Fruit fly (Drosophila melanogaster) whole organism, embryonic: Measurements from ENCODE around the gene CG13949.
A peak's percentile ranks its signal among the peaks of the same experiment; 100 is the strongest.

Experiments used
- Aef1 ChIP-seq: fragments of 200-800 bp; sonication (Bioruptor generic); IDR thresholded peaks from 3 replicates; pipeline ENCODE4 v1.3.6; 2022; ENCODE audit warnings: missing biosample characterization, missing genetic modification characterization
- Blimp-1 ChIP-seq: fragments of 200-800 bp; sonication (Bioruptor generic); optimal IDR thresholded peaks from 3 replicates; lab custom pipeline; 2018; ENCODE audit warnings: missing biosample characterization, missing genetic modification characterization, mild to moderate bottlenecking, moderate library complexity, missing genetic modification reagents
- Bteb2 ChIP-seq: fragments of 200-800 bp; sonication (Bioruptor generic); optimal IDR thresholded peaks from 2 replicates; lab custom pipeline; 2016; ENCODE audit warnings: missing biosample characterization, missing genetic modification characterization
- CG10209 ChIP-seq: fragments of 200-800 bp; sonication (Bioruptor generic); optimal IDR thresholded peaks from 3 replicates; lab custom pipeline; 2017; ENCODE audit warnings: missing biosample characterization, mild to moderate bottlenecking, missing genetic modification characterization, missing genetic modification reagents
- CG11093 ChIP-seq: fragments of 200-800 bp; sonication (Bioruptor generic); IDR thresholded peaks from 3 replicates; pipeline ENCODE4 v1.3.6; 2022; ENCODE audit warnings: missing biosample characterization, missing genetic modification characterization
- CG11504 ChIP-seq: fragments of 200-800 bp; sonication (Bioruptor generic); optimal IDR thresholded peaks from 3 replicates; lab custom pipeline; 2019; ENCODE audit warnings: missing biosample characterization, mild to moderate bottlenecking, missing genetic modification characterization, moderate library complexity
- CG11695 ChIP-seq: fragments of 200-800 bp; sonication (Bioruptor generic); IDR thresholded peaks from 3 replicates; pipeline ENCODE4 v1.3.6; 2022; ENCODE audit warnings: missing biosample characterization, missing genetic modification characterization
- CG11723 ChIP-seq: fragments of 200-800 bp; sonication (Bioruptor generic); optimal IDR thresholded peaks from 2 replicates; lab custom pipeline; 2017; ENCODE audit warnings: missing biosample characterization, mild to moderate bottlenecking, missing genetic modification characterization
- CG12219 ChIP-seq: fragments of 200-800 bp; sonication (Bioruptor generic); optimal IDR thresholded peaks from 3 replicates; lab custom pipeline; 2018; ENCODE audit warnings: missing biosample characterization, mild to moderate bottlenecking, missing genetic modification characterization
- CG12236 ChIP-seq: fragments of 200-800 bp; sonication (Bioruptor generic); optimal IDR thresholded peaks from 2 replicates; lab custom pipeline; 2016; ENCODE audit warnings: missing biosample characterization, missing genetic modification characterization
- CG13296 ChIP-seq: fragments of 200-800 bp; sonication (Bioruptor generic); optimal IDR thresholded peaks from 3 replicates; lab custom pipeline; 2018; ENCODE audit warnings: missing biosample characterization, mild to moderate bottlenecking, missing genetic modification characterization
- CG13624 ChIP-seq: fragments of 200-800 bp; sonication (Bioruptor generic); optimal IDR thresholded peaks from 2 replicates; lab custom pipeline; 2016; ENCODE audit warnings: missing biosample characterization, missing genetic modification characterization
- CG15269 ChIP-seq: fragments of 200-800 bp; sonication (Bioruptor generic); optimal IDR thresholded peaks from 2 replicates; lab custom pipeline; 2018; ENCODE audit warnings: missing biosample characterization, mild to moderate bottlenecking, missing genetic modification characterization, moderate library complexity
- CG15601 ChIP-seq: fragments of 200-800 bp; sonication (Bioruptor generic); optimal IDR thresholded peaks from 3 replicates; lab custom pipeline; 2019; ENCODE audit warnings: missing biosample characterization, mild to moderate bottlenecking, missing genetic modification characterization, moderate library complexity
- CG2678 ChIP-seq: fragments of 200-800 bp; sonication (Bioruptor generic); optimal IDR thresholded peaks from 3 replicates; lab custom pipeline; 2019; ENCODE audit warnings: missing biosample characterization, mild to moderate bottlenecking, missing genetic modification characterization, moderate library complexity
- CG34422 ChIP-seq: fragments of 200-800 bp; sonication (Bioruptor generic); IDR thresholded peaks from 3 replicates; pipeline ENCODE4 v1.3.6; 2022; ENCODE audit warnings: missing biosample characterization, missing genetic modification characterization
- CG4707 ChIP-seq: fragments of 200-800 bp; sonication (Bioruptor generic); optimal IDR thresholded peaks from 2 replicates; lab custom pipeline; 2018; ENCODE audit warnings: missing biosample characterization, mild to moderate bottlenecking, missing genetic modification characterization, moderate library complexity
- CG6689 ChIP-seq: fragments of 200-800 bp; sonication (Bioruptor generic); IDR thresholded peaks from 2 replicates; pipeline ENCODE4 v1.3.6; 2022; ENCODE audit warnings: missing biosample characterization, missing genetic modification characterization
- CG6765 ChIP-seq: fragments of 200-800 bp; sonication (Bioruptor generic); optimal IDR thresholded peaks from 3 replicates; lab custom pipeline; 2017; ENCODE audit warnings: missing biosample characterization, mild to moderate bottlenecking, missing genetic modification characterization
- Dref ChIP-seq: fragments of 200-800 bp; sonication (Bioruptor generic); IDR thresholded peaks from 2 replicates; pipeline ENCODE4 v1.3.6; 2022; ENCODE audit warnings: missing biosample characterization, missing genetic modification characterization
- Fer2 ChIP-seq: fragments of 200-800 bp; sonication (Bioruptor generic); optimal IDR thresholded peaks from 2 replicates; lab custom pipeline; 2018; ENCODE audit warnings: missing biosample characterization, mild to moderate bottlenecking, missing genetic modification characterization, moderate library complexity
- GATAe ChIP-seq: fragments of 200-800 bp; sonication (Bioruptor generic); conservative IDR thresholded peaks from 2 replicates; pipeline ENCODE4 v1.3.6; 2022; ENCODE audit warnings: missing biosample characterization, missing genetic modification characterization
- Hey ChIP-seq: fragments of 200-800 bp; sonication (Bioruptor generic); optimal IDR thresholded peaks from 3 replicates; lab custom pipeline; 2018; ENCODE audit warnings: missing biosample characterization, mild to moderate bottlenecking, missing genetic modification characterization
- Hmx ChIP-seq: fragments of 200-800 bp; sonication (Bioruptor generic); optimal IDR thresholded peaks from 2 replicates; lab custom pipeline; 2016; ENCODE audit warnings: missing biosample characterization, missing genetic modification characterization
- Hr51 ChIP-seq, 2 experiments: fragments of 200-800 bp; sonication (Bioruptor generic); optimal IDR thresholded peaks; 2 replicates in 1 of 2; 3 replicates in 1 of 2; lab custom pipeline; 2016 to 2018; ENCODE audit warnings: missing biosample characterization in 2 of 2, missing genetic modification characterization in 2 of 2, mild to moderate bottlenecking in 1 of 2, moderate library complexity in 1 of 2
- Kr ChIP-seq: fragments of 200-800 bp; sonication (Bioruptor generic); optimal IDR thresholded peaks from 2 replicates; lab custom pipeline; 2017; ENCODE audit warnings: missing biosample characterization, mild to moderate bottlenecking, missing genetic modification characterization
- Sox100B ChIP-seq: fragments of 200-800 bp; sonication (Bioruptor generic); optimal IDR thresholded peaks from 3 replicates; lab custom pipeline; 2018; ENCODE audit warnings: missing biosample characterization, mild to moderate bottlenecking, missing genetic modification characterization
- Trl ChIP-seq, 3 experiments: fragments of >200 bp in 2 of 3; fragments of 200-800 bp in 1 of 3; sonication (Bioruptor generic) in 1 of 3; optimal IDR thresholded peaks; 2 replicates in 1 of 3; 3 replicates in 2 of 3; lab custom pipeline; 2016 to 2017; ENCODE audit warnings: missing biosample characterization in 1 of 3, missing genetic modification characterization in 1 of 3
- ab ChIP-seq: fragments of 200-800 bp; sonication (Bioruptor generic); optimal IDR thresholded peaks from 2 replicates; lab custom pipeline; 2016; ENCODE audit warnings: missing biosample characterization, missing genetic modification characterization
- al ChIP-seq: fragments of 200-800 bp; sonication (Bioruptor generic); IDR thresholded peaks from 2 replicates; pipeline ENCODE4 v1.3.6; 2022; ENCODE audit warnings: missing biosample characterization, missing genetic modification characterization
- ato ChIP-seq: fragments of 200-800 bp; sonication (Bioruptor generic); IDR thresholded peaks from 2 replicates; pipeline ENCODE4 v1.3.6; 2022; ENCODE audit warnings: missing biosample characterization, missing genetic modification characterization; ENCODE audit not compliant: partially characterized antibody
- bab2 ChIP-seq: fragments of 200-800 bp; sonication (Bioruptor generic); optimal IDR thresholded peaks from 2 replicates; lab custom pipeline; 2016; ENCODE audit warnings: missing biosample characterization, missing genetic modification characterization
- cg ChIP-seq: fragments of 200-800 bp; sonication (Bioruptor generic); optimal IDR thresholded peaks from 3 replicates; lab custom pipeline; 2019; ENCODE audit warnings: missing biosample characterization, mild to moderate bottlenecking, missing genetic modification characterization, moderate library complexity
- da ChIP-seq: fragments of 200-800 bp; sonication (Bioruptor generic); optimal IDR thresholded peaks from 2 replicates; lab custom pipeline; 2016; ENCODE audit warnings: missing biosample characterization, missing genetic modification characterization
- disco-r ChIP-seq: fragments of 200-800 bp; sonication (Bioruptor generic); optimal IDR thresholded peaks from 2 replicates; lab custom pipeline; 2016; ENCODE audit warnings: missing biosample characterization, missing genetic modification characterization
- ftz-f1 ChIP-seq: fragments of 200-800 bp; sonication (Bioruptor generic); optimal IDR thresholded peaks from 2 replicates; lab custom pipeline; 2016; ENCODE audit warnings: missing biosample characterization, missing genetic modification characterization
- grn ChIP-seq: fragments of 200-800 bp; sonication (Bioruptor generic); optimal IDR thresholded peaks from 3 replicates; lab custom pipeline; 2017; ENCODE audit warnings: missing biosample characterization, missing genetic modification characterization
- nau ChIP-seq: fragments of 200-800 bp; sonication (Bioruptor generic); optimal IDR thresholded peaks from 3 replicates; lab custom pipeline; 2017; ENCODE audit warnings: missing biosample characterization, mild to moderate bottlenecking, missing genetic modification characterization, missing genetic modification reagents
- pnt ChIP-seq: fragments of 200-800 bp; sonication (Bioruptor generic); optimal IDR thresholded peaks from 3 replicates; lab custom pipeline; 2016; ENCODE audit warnings: missing biosample characterization, missing genetic modification characterization
- psq ChIP-seq: fragments of 200-800 bp; sonication (Bioruptor generic); optimal IDR thresholded peaks from 2 replicates; lab custom pipeline; 2017; ENCODE audit warnings: missing biosample characterization, missing genetic modification characterization
- repo ChIP-seq: fragments of 200-800 bp; sonication (Bioruptor generic); optimal IDR thresholded peaks from 2 replicates; lab custom pipeline; 2016; ENCODE audit warnings: missing biosample characterization, missing genetic modification characterization
- run ChIP-seq: fragments of 200-800 bp; sonication (Bioruptor generic); optimal IDR thresholded peaks from 3 replicates; lab custom pipeline; 2018; ENCODE audit warnings: missing biosample characterization, mild to moderate bottlenecking, missing genetic modification characterization
- so ChIP-seq: fragments of 200-800 bp; sonication (Bioruptor generic); IDR thresholded peaks from 3 replicates; pipeline ENCODE4 v1.3.6; 2022; ENCODE audit warnings: missing biosample characterization, missing genetic modification characterization
- sob ChIP-seq: fragments of 200-800 bp; sonication (Bioruptor generic); IDR thresholded peaks from 2 replicates; pipeline ENCODE4 v1.3.6; 2022; ENCODE audit warnings: missing biosample characterization, missing genetic modification characterization
- sug ChIP-seq: fragments of 200-800 bp; optimal IDR thresholded peaks from 2 replicates; lab custom pipeline; 2019; ENCODE audit warnings: missing biosample characterization, mild to moderate bottlenecking, missing genetic modification characterization, moderate library complexity
- tio ChIP-seq: fragments of 200-800 bp; sonication (Bioruptor generic); optimal IDR thresholded peaks from 2 replicates; lab custom pipeline; 2017; ENCODE audit warnings: missing biosample characterization, missing genetic modification characterization, inconsistent platforms
- ttk ChIP-seq: fragments of 200-800 bp; sonication (Bioruptor generic); IDR thresholded peaks from 2 replicates; pipeline ENCODE4 v2.1.2; 2022; ENCODE audit warnings: missing biosample characterization, missing genetic modification characterization
- vfl ChIP-seq: fragments of 200-800 bp; sonication (Bioruptor generic); optimal IDR thresholded peaks from 2 replicates; lab custom pipeline; 2016; ENCODE audit warnings: missing biosample characterization, missing genetic modification characterization
- wor ChIP-seq: fragments of 200-800 bp; sonication (Bioruptor generic); IDR thresholded peaks from 2 replicates; pipeline ENCODE4 v1.3.6; 2022; ENCODE audit warnings: missing biosample characterization, missing genetic modification characterization

The CG13949 gene

dm6 chr2L:867899-868605, 12.9 kb downstream of the CG13949 start, which contains the start of gene aru (continued):
- TF ChIP-seq al (GFP tag; lab: Robert Waterston, UW), result no peak
- no peak for TF ChIP-seq CG12236 (GFP tag; lab: Kevin White, UChicago)
- peak; percentile 65 for TF ChIP-seq CG13296
- no peak for TF ChIP-seq Hmx (GFP tag; lab: Kevin White, UChicago)
- TF ChIP-seq CG10209 (GFP tag; lab: Kevin White, UChicago), result no peak
- peak; percentile 42 for TF ChIP-seq Blimp-1 (GFP tag; lab: Kevin White, UChicago)
- TF ChIP-seq ato (GFP tag; lab: Robert Waterston, UW), result peak; percentile 13; the same call in 1 of the 2 replicates
- peak in 1 of 2 experiments; percentile 11 for TF ChIP-seq Hr51 (GFP tag; optimal IDR thresholded peaks at IDR 0.05; lab: Kevin White, UChicago)
- no peak for TF ChIP-seq pnt (GFP tag; lab: Kevin White, UChicago)
- peak; percentile 16 for TF ChIP-seq sug (tag; lab: Kevin White, UChicago)
- TF ChIP-seq CG12219 (GFP tag; lab: Kevin White, UChicago), result peak; percentile 32
- TF ChIP-seq Kr (GFP tag; lab: Kevin White, UChicago), result no peak
- no peak for TF ChIP-seq disco-r (GFP tag; lab: Kevin White, UChicago)
- no peak for TF ChIP-seq ttk (GFP tag; lab: Robert Waterston, UW)
- no peak for TF ChIP-seq tio
- TF ChIP-seq vfl (GFP tag; lab: Kevin White, UChicago), result no peak
- peak; percentile 63 for TF ChIP-seq CG4707 (GFP tag; lab: Kevin White, UChicago)
- peak; percentile 76 to 82 for TF ChIP-seq Trl (optimal IDR thresholded peaks at IDR 0.05; lab: Kevin White, UChicago)
- no peak for TF ChIP-seq Trl (GFP tag; optimal IDR thresholded peaks at IDR 0.05; lab: Kevin White, UChicago)
- TF ChIP-seq grn, result no peak
- TF ChIP-seq Hey (tag; lab: Kevin White, UChicago), result no peak
- no peak for TF ChIP-seq CG11723 (GFP tag; lab: Kevin White, UChicago)
- TF ChIP-seq cg (GFP tag; lab: Kevin White, UChicago), result no peak
- TF ChIP-seq CG6689 (GFP tag; lab: Robert Waterston, UW), result no peak
- no peak for TF ChIP-seq wor (GFP tag; lab: Robert Waterston, UW)
- TF ChIP-seq Fer2 (tag; lab: Kevin White, UChicago), result no peak
- TF ChIP-seq CG34422 (GFP tag; lab: Robert Waterston, UW), result peak; percentile 49; the same call in 1 of the 3 replicates
- TF ChIP-seq repo (GFP tag; lab: Kevin White, UChicago), result peak; percentile 3
- TF ChIP-seq psq (GFP tag; lab: Kevin White, UChicago), result peak; percentile 2
- TF ChIP-seq Dref, result 0 out of 2 replicates have a peak, but pooled peaks have one; percentile 32
- TF ChIP-seq Sox100B (GFP tag; lab: Kevin White, UChicago), result peak; percentile 41
- TF ChIP-seq bab2, result no peak
- no peak for TF ChIP-seq nau (GFP tag; lab: Kevin White, UChicago)
- TF ChIP-seq CG6765 (GFP tag; lab: Kevin White, UChicago), result peak; percentile 55
- peak; percentile 22 for TF ChIP-seq CG15601 (tag; lab: Kevin White, UChicago)
- no peak for TF ChIP-seq CG13624
- peak; percentile 23; the same call in 1 of the 3 replicates for TF ChIP-seq Aef1 (GFP tag; lab: Robert Waterston, UW)
- TF ChIP-seq CG2678, result peak; percentile 48
- no peak for TF ChIP-seq Bteb2 (GFP tag; lab: Kevin White, UChicago)
- TF ChIP-seq ab (GFP tag; lab: Kevin White, UChicago), result no peak
- TF ChIP-seq run, result no peak
- no peak for TF ChIP-seq so
- TF ChIP-seq CG11504 (tag; lab: Kevin White, UChicago), result peak; percentile 55
- TF ChIP-seq ftz-f1 (GFP tag; lab: Kevin White, UChicago), result no peak
- TF ChIP-seq CG11093 (GFP tag; lab: Robert Waterston, UW), result no peak
- TF ChIP-seq GATAe (GFP tag; lab: Robert Waterston, UW), result no peak
- TF ChIP-seq da (GFP tag; lab: Kevin White, UChicago), result no peak
- TF ChIP-seq CG15269 (tag; lab: Kevin White, UChicago), result peak; percentile 43
- no peak for TF ChIP-seq CG11695
- peak; percentile 38; the same call in 1 of the 2 replicates for TF ChIP-seq sob (GFP tag; lab: Robert Waterston, UW)
